Worm (Caenorhabditis elegans) whole organism, young adult: Measurements from ENCODE around the gene EGAP2.2.

Experiments used
- lin-26 ChIP-seq: fragments of 200-800 bp; sonication (Bioruptor generic); IDR thresholded peaks from 2 replicates; pipeline ENCODE4 v1.3.6; 2022; ENCODE audit warnings: missing genetic modification reagents, missing genetic modification characterization, missing compliant biosample characterization
- nhr-120 ChIP-seq: fragments of 200-800 bp; sonication (Bioruptor generic); IDR thresholded peaks from 2 replicates; pipeline ENCODE4 v1.3.6; 2022; ENCODE audit warnings: missing genetic modification characterization, missing compliant biosample characterization

- TF ChIP-seq nhr-120 (GFP tag; lab: Robert Waterston, UW), result no peak
- TF ChIP-seq lin-26 (GFP tag; lab: Robert Waterston, UW), result no peak
Observed at ce11 chrII:5277780-5278179, 48.1 kb downstream of the EGAP2.2 start.
